Worm (Caenorhabditis elegans) whole organism, L4 larva: ENCODE results near the gene EEED8.12.

ENCODE experiments used
- ceh-62 ChIP-seq: sonication (generic microtip); optimal IDR thresholded peaks from 2 replicates; lab custom pipeline; 2017; ENCODE audit warnings: missing biosample characterization, missing genetic modification characterization
- nhr-10 ChIP-seq: fragments of 150-350 bp; optimal IDR thresholded peaks from 2 replicates; lab custom pipeline; 2014; ENCODE audit warnings: missing biosample characterization, missing genetic modification characterization

- no peak for TF ChIP-seq nhr-10
- no peak for TF ChIP-seq ceh-62 (tag; lab: Kevin White, UChicago)
Measured at ce11 chrII:5423832-5424231, 15.0 kb upstream of the EEED8.12 start, which contains the start of gene F07F6.7.
